Fruit fly (Drosophila melanogaster): ENCODE data around the gene SclB.

The SclB gene

DNA sequence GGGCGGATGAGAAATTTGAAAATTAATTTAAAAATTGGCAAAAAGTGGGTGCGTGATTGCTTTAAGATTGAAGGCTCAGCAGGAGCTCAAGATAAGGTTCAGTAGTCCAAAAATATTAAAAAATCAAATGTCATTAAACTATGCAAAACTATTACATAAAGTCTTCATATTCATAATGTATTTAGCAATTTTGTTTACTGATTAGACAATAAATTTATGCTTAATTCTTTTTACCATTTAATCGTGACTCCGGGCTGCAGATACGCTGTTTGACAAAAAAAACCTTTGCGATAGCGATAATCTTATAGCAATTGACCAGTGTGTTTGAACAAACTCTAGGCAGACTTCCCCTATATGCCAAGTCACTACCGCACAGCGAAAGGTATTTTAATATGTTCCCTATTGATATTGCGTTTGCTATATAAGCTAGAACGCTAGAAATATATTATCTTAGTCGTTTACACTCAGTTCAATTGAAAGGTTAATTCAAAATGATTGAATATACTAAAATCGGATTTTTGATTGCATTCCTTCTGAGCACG lies 41.6 kb upstream of the SclB start, which contains the start of gene Ugt37E1:
Ugt37E1 (plus strand) TSS at position 492 of the 542 bp plus-strand sequence.
- TF ChIP-seq ey (GFP tag; optimal IDR thresholded peaks at IDR 0.05) (no peak), foxo (GFP tag; optimal IDR thresholded peaks at IDR 0.05) (no peak), Mio (GFP tag; optimal IDR thresholded peaks at IDR 0.05) (no peak), psq (GFP tag; optimal IDR thresholded peaks at IDR 0.05) (no peak), brk (GFP tag; optimal IDR thresholded peaks at IDR 0.05) (no peak), Abd-B (GFP tag; optimal IDR thresholded peaks at IDR 0.05) (no peak), Rel (GFP tag; optimal IDR thresholded peaks at IDR 0.05) (no peak), Rel (tag; optimal IDR thresholded peaks at IDR 0.05) (no peak), tai (GFP tag; optimal IDR thresholded peaks at IDR 0.05) (no peak), h (GFP tag; optimal IDR thresholded peaks at IDR 0.05) (no peak), jim (GFP tag; optimal IDR thresholded peaks at IDR 0.05) (no peak), OdsH (GFP tag; optimal IDR thresholded peaks at IDR 0.05) (no peak), Jra (GFP tag; optimal IDR thresholded peaks at IDR 0.05) (no peak), lola (GFP tag; optimal IDR thresholded peaks at IDR 0.05) (no peak), dmrt93B (GFP tag; optimal IDR thresholded peaks at IDR 0.05) (no peak), HLH106 (tag; optimal IDR thresholded peaks at IDR 0.05) (no peak), CG32264 (GFP tag; optimal IDR thresholded peaks at IDR 0.05) (no peak), woc (GFP tag; optimal IDR thresholded peaks at IDR 0.05) (no peak)

DNA sequence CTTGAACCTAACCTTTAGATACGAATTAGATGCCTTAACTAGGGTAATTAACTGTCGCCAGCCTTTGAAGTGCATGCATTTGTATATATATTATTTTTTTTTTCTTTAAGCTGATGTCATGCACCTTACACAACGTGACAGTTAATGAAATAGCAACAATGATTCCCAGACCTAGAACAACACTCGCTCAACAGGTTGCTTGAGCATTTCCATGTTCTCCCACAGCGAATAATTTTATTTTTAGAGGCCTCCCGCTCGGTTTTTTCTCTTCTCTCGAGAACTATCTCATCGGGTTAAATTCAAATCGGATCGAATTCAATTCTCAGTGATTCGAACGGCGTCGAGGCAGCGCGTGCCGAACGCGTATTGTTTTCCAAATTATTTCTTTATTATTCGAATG lies 39.1 kb upstream of the SclB start, which contains the start of gene Ugt37D1:
Ugt37D1 (plus strand) TSS at position 321 of the 400 bp plus-strand sequence.
- TF ChIP-seq Abd-B (GFP tag; optimal IDR thresholded peaks at IDR 0.05) (no peak), brk (GFP tag; optimal IDR thresholded peaks at IDR 0.05) (no peak)

DNA sequence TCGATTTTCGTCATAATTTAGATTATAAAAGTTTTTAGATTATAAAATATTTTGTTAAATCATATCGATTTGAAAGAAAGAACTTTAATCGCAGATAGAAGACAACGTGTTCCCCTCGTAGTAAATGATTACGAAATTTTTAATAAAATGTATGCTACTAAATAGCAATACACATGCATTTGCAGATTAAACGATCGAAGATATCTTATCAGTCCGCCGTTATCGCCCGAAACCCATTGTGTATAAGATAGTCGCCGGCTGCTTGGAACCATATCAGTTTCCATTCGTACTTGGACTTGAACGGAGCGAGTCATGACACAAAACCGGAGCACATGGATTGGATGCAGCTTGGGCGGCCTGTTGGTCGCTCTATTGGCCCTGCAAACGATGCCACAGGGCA lies 38.3 kb upstream of the SclB start:
- TF ChIP-seq Jra (GFP tag; optimal IDR thresholded peaks at IDR 0.05): no peak
- no peak for TF ChIP-seq Mio (GFP tag; optimal IDR thresholded peaks at IDR 0.05)
- no peak for TF ChIP-seq psq (GFP tag; optimal IDR thresholded peaks at IDR 0.05)
- no peak for TF ChIP-seq brk (GFP tag; optimal IDR thresholded peaks at IDR 0.05)
- no peak for TF ChIP-seq jim (GFP tag; optimal IDR thresholded peaks at IDR 0.05)
- no peak for TF ChIP-seq Vsx2 (GFP tag; optimal IDR thresholded peaks at IDR 0.05; ENCODE audit: partially characterized antibody)
- TF ChIP-seq CG32264 (GFP tag; optimal IDR thresholded peaks at IDR 0.05): no peak
- no peak for TF ChIP-seq dl (GFP tag; optimal IDR thresholded peaks at IDR 0.05; ENCODE audit: insufficient read depth in 1 of 2, partially characterized antibody in 2 of 2)
- no peak for TF ChIP-seq Myc (optimal IDR thresholded peaks at IDR 0.05)
- no peak for TF ChIP-seq pan (optimal IDR thresholded peaks at IDR 0.05)
- TF ChIP-seq fru (GFP tag; optimal IDR thresholded peaks at IDR 0.05): no peak
- TF ChIP-seq woc (GFP tag; optimal IDR thresholded peaks at IDR 0.05): no peak
- TF ChIP-seq foxo (GFP tag; optimal IDR thresholded peaks at IDR 0.05): no peak
- no peak for TF ChIP-seq tai (GFP tag; optimal IDR thresholded peaks at IDR 0.05)
- no peak for TF ChIP-seq h (GFP tag; optimal IDR thresholded peaks at IDR 0.05)
- no peak for TF ChIP-seq usp (GFP tag; optimal IDR thresholded peaks at IDR 0.05)

DNA sequence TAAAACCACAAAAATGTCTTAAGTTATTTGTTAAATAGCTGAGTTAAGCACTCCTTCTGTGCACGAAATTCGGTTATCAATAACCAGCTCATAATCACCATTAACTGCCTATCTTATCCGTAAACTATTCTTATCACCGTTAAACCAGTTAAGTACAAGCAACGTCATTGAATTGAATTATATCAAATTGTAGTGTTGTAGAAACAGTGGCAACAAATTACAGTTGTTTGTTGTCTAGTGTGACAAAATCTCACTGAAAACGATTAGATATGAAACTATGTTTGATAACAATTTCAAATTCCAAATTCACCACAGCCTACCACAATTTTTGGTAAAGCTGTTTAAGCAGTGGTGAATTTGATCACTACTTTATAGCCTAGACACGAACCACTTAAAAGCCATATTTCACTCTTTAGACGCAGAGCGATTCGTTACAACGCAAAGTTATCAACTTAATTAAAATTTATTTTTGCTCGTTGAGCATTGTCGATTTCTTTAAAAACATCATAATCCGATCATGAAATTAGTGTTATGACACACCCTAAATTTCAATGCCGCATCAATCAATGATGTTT lies 36.1 kb upstream of the SclB start:
- no peak for TF ChIP-seq lola (GFP tag; optimal IDR thresholded peaks at IDR 0.05)
- no peak for TF ChIP-seq Jra (GFP tag; optimal IDR thresholded peaks at IDR 0.05)
- TF ChIP-seq foxo (GFP tag; optimal IDR thresholded peaks at IDR 0.05): no peak
- TF ChIP-seq Hr78 (GFP tag; optimal IDR thresholded peaks at IDR 0.05): no peak
- peak; percentile 62 for TF ChIP-seq Myc (optimal IDR thresholded peaks at IDR 0.05)
- TF ChIP-seq dsf (GFP tag; optimal IDR thresholded peaks at IDR 0.05; ENCODE audit: borderline replicate concordance): no peak

DNA sequence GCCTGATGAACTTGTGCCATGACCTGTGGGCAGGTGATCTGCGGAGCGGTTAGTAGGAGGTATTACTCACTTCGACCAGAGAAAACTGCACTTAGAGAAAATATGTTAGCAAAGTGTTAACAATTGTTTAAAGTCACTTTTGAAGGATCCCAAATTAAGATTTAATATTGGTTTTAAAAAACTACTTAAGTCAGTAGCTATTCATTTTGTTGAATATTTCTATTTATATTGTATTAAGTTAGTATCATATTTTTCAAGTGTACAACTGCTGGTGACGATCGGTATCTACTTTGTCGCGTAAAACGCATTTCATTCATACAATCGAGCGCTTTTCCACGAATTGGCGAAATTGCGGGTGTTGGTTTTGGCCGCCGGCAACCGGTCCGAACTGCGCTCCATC lies 34.1 kb upstream of the SclB start:
- TF ChIP-seq lola (GFP tag; optimal IDR thresholded peaks at IDR 0.05): no peak
- TF ChIP-seq h (GFP tag; optimal IDR thresholded peaks at IDR 0.05): no peak
- no peak for TF ChIP-seq dmrt93B (GFP tag; optimal IDR thresholded peaks at IDR 0.05)
- TF ChIP-seq fru (GFP tag; optimal IDR thresholded peaks at IDR 0.05): no peak
- TF ChIP-seq OdsH (GFP tag; optimal IDR thresholded peaks at IDR 0.05): no peak
- TF ChIP-seq Dfd (GFP tag; optimal IDR thresholded peaks at IDR 0.05): no peak
- TF ChIP-seq woc (GFP tag; optimal IDR thresholded peaks at IDR 0.05): no peak
- TF ChIP-seq jim (GFP tag; optimal IDR thresholded peaks at IDR 0.05): no peak
- no peak for TF ChIP-seq dl (GFP tag; optimal IDR thresholded peaks at IDR 0.05; ENCODE audit: insufficient read depth in 1 of 2, partially characterized antibody in 2 of 2)
- TF ChIP-seq Rel (GFP tag; optimal IDR thresholded peaks at IDR 0.05): no peak
- no peak for TF ChIP-seq Rel (tag; optimal IDR thresholded peaks at IDR 0.05)
- no peak for TF ChIP-seq dsf (GFP tag; optimal IDR thresholded peaks at IDR 0.05; ENCODE audit: borderline replicate concordance)
- TF ChIP-seq pan (optimal IDR thresholded peaks at IDR 0.05): no peak
- TF ChIP-seq Mio (GFP tag; optimal IDR thresholded peaks at IDR 0.05): no peak
- no peak for TF ChIP-seq N (GFP tag; optimal IDR thresholded peaks at IDR 0.05)
- no peak for TF ChIP-seq Vsx2 (GFP tag; optimal IDR thresholded peaks at IDR 0.05; ENCODE audit: partially characterized antibody)
- TF ChIP-seq Hr83 (GFP tag; optimal IDR thresholded peaks at IDR 0.05; ENCODE audit: poor library complexity, severe bottlenecking): no peak
- TF ChIP-seq Jra (GFP tag; optimal IDR thresholded peaks at IDR 0.05): no peak
- no peak for TF ChIP-seq Dif (GFP tag; optimal IDR thresholded peaks at IDR 0.05; ENCODE audit: partially characterized antibody)
- TF ChIP-seq psq (GFP tag; optimal IDR thresholded peaks at IDR 0.05): no peak
- no peak for TF ChIP-seq CrebA (GFP tag; optimal IDR thresholded peaks at IDR 0.05; ENCODE audit: borderline replicate concordance)

All from whole organism, wandering third instar larva.